Worm (Caenorhabditis elegans) whole organism, late embryonic: Measurements from ENCODE around the gene gur-4.

ENCODE experiments used
- F13H6.1 ChIP-seq: sonication (generic microtip); optimal IDR thresholded peaks from 2 replicates; lab custom pipeline; 2016; ENCODE audit warnings: missing genetic modification characterization, missing compliant biosample characterization
- ceh-24 ChIP-seq: sonication (generic microtip); optimal IDR thresholded peaks from 2 replicates; lab custom pipeline; 2016; ENCODE audit warnings: mild to moderate bottlenecking, missing genetic modification characterization, missing compliant biosample characterization
- dve-1 ChIP-seq: sonication (generic microtip); optimal IDR thresholded peaks from 2 replicates; lab custom pipeline; 2017; ENCODE audit warnings: antibody characterized with exemption, mild to moderate bottlenecking, missing genetic modification characterization, missing compliant biosample characterization
- gmeb-2 ChIP-seq: sonication (generic microtip); optimal IDR thresholded peaks from 2 replicates; lab custom pipeline; 2016; ENCODE audit warnings: missing genetic modification characterization, inconsistent platforms, missing compliant biosample characterization
- pha-2 ChIP-seq: sonication (generic microtip); optimal IDR thresholded peaks from 2 replicates; lab custom pipeline; 2017; ENCODE audit warnings: mild to moderate bottlenecking, missing genetic modification characterization, missing compliant biosample characterization
- pha-4 ChIP-seq: fragments of 150-350 bp; optimal IDR thresholded peaks from 2 replicates; lab custom pipeline; 2018; ENCODE audit warnings: missing biosample characterization, missing genetic modification reagents, missing genetic modification characterization
- pqm-1 ChIP-seq: sonication (generic microtip); optimal IDR thresholded peaks from 2 replicates; lab custom pipeline; 2016; ENCODE audit warnings: missing genetic modification characterization, missing compliant biosample characterization
- rnt-1 ChIP-seq: sonication (generic microtip); optimal IDR thresholded peaks from 2 replicates; lab custom pipeline; 2016; ENCODE audit warnings: missing genetic modification characterization, missing compliant biosample characterization
- tbx-2 ChIP-seq: sonication (generic microtip); optimal IDR thresholded peaks from 2 replicates; lab custom pipeline; 2016; ENCODE audit warnings: missing genetic modification characterization, missing compliant biosample characterization

DNA sequence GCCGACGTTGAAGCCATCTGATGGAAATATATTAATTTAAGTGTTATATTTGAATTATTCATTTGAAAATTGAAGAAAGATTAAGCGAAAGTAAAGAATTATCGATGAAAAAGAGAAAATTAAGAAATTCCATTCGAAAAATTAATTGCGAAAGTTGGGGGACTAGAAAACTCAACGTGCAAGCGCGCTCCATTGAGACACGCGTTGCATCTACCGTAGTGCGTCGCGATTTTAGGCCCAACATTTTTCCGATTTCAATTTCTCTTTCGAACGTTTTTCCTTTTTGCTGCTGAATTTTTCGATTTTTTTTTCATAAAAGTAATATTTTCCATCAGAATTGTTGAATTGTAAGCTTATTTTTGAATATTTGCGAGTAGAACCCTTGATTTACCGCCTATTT is 49.8 kb downstream of the gur-4 start, which contains the start of gene Y48B6A.1:
- TF ChIP-seq ceh-24 (tag; lab: Kevin White, UChicago) = no peak
- peak; percentile 46 for TF ChIP-seq pqm-1
- peak; percentile 16 for TF ChIP-seq pha-2 (tag; lab: Kevin White, UChicago)
- TF ChIP-seq F13H6.1 (tag; lab: Kevin White, UChicago) = peak; percentile 67
- TF ChIP-seq rnt-1 = peak; percentile 88
- TF ChIP-seq tbx-2 (tag; lab: Kevin White, UChicago) = peak; percentile 92
- no peak for TF ChIP-seq pha-4
- TF ChIP-seq gmeb-2 (tag; lab: Kevin White, UChicago) = no peak
- TF ChIP-seq dve-1 (tag; lab: Kevin White, UChicago) = peak; percentile 84
